Worm (Caenorhabditis elegans) whole organism, early embryonic: Measurements from ENCODE around the gene sds-22.

Experiments used
- B0310.2 ChIP-seq: sonication (generic microtip); optimal IDR thresholded peaks from 2 replicates; lab custom pipeline; 2016; ENCODE audit warnings: mild to moderate bottlenecking, missing genetic modification characterization, missing compliant biosample characterization
- F13C5.2 ChIP-seq: sonication (generic microtip); optimal IDR thresholded peaks from 2 replicates; lab custom pipeline; 2017; ENCODE audit warnings: mild to moderate bottlenecking, missing genetic modification characterization, inconsistent platforms, missing compliant biosample characterization
- aly-1 ChIP-seq: sonication (generic microtip); optimal IDR thresholded peaks from 2 replicates; lab custom pipeline; 2016; ENCODE audit warnings: missing genetic modification characterization, missing compliant biosample characterization
- ama-1 ChIP-seq: fragments of 150-350 bp; optimal IDR thresholded peaks from 2 replicates; lab custom pipeline; 2014
- ceh-13 ChIP-seq: fragments of 200-800 bp; sonication (Bioruptor generic); optimal IDR thresholded peaks from 2 replicates; lab custom pipeline; 2018; ENCODE audit warnings: mild to moderate bottlenecking, missing genetic modification characterization, missing compliant biosample characterization
- ceh-36 ChIP-seq: sonication (generic microtip); optimal IDR thresholded peaks from 2 replicates; lab custom pipeline; 2016; ENCODE audit warnings: missing genetic modification characterization, inconsistent platforms, missing compliant biosample characterization
- ets-7 ChIP-seq: sonication (generic microtip); optimal IDR thresholded peaks from 2 replicates; lab custom pipeline; 2016; ENCODE audit warnings: missing genotype, missing genetic modification characterization, missing compliant biosample characterization
- flt-1 ChIP-seq: fragments of 200-800 bp; sonication (Bioruptor generic); IDR thresholded peaks from 2 replicates; pipeline ENCODE4 v1.3.6; 2022; ENCODE audit warnings: missing genetic modification characterization, missing compliant biosample characterization
- hmbx-1 ChIP-seq: sonication (generic microtip); optimal IDR thresholded peaks from 2 replicates; lab custom pipeline; 2016; ENCODE audit warnings: mild to moderate bottlenecking, missing genetic modification characterization, missing compliant biosample characterization
- hmg-4 ChIP-seq: fragments of 200-800 bp; sonication (Bioruptor generic); optimal IDR thresholded peaks from 2 replicates; lab custom pipeline; 2018; ENCODE audit warnings: mild to moderate bottlenecking, missing genetic modification characterization, missing compliant biosample characterization
- hnd-1 ChIP-seq: sonication (generic microtip); optimal IDR thresholded peaks from 2 replicates; lab custom pipeline; 2016; ENCODE audit warnings: missing genetic modification characterization, missing compliant biosample characterization
- pes-1 ChIP-seq: fragments of 200-800 bp; sonication (Bioruptor generic); IDR thresholded peaks from 2 replicates; pipeline ENCODE4 v1.3.6; 2022; ENCODE audit warnings: missing genetic modification reagents, missing genetic modification characterization, missing compliant biosample characterization
- scrt-1 ChIP-seq: fragments of 200-800 bp; sonication (Bioruptor generic); IDR thresholded peaks from 2 replicates; pipeline ENCODE4 v1.3.6; 2022; ENCODE audit warnings: missing genetic modification characterization, missing compliant biosample characterization
- sea-1 ChIP-seq: fragments of 200-800 bp; sonication (Bioruptor generic); conservative IDR thresholded peaks from 2 replicates; pipeline ENCODE4 v1.3.6; 2022; ENCODE audit warnings: missing genetic modification characterization, missing compliant biosample characterization
- tbx-11 ChIP-seq: fragments of 200-800 bp; sonication (Bioruptor generic); IDR thresholded peaks from 2 replicates; pipeline ENCODE4 v1.3.6; 2022; ENCODE audit warnings: missing genetic modification characterization, missing compliant biosample characterization
- tbx-37 ChIP-seq: fragments of 200-800 bp; sonication (Bioruptor generic); conservative IDR thresholded peaks from 2 replicates; pipeline ENCODE4 v1.3.6; 2022; ENCODE audit warnings: missing genetic modification reagents, missing genetic modification characterization, missing compliant biosample characterization
- tra-4 ChIP-seq: sonication (generic microtip); optimal IDR thresholded peaks from 2 replicates; lab custom pipeline; 2017; ENCODE audit warnings: missing genetic modification characterization, missing compliant biosample characterization

Gene sds-22

DNA sequence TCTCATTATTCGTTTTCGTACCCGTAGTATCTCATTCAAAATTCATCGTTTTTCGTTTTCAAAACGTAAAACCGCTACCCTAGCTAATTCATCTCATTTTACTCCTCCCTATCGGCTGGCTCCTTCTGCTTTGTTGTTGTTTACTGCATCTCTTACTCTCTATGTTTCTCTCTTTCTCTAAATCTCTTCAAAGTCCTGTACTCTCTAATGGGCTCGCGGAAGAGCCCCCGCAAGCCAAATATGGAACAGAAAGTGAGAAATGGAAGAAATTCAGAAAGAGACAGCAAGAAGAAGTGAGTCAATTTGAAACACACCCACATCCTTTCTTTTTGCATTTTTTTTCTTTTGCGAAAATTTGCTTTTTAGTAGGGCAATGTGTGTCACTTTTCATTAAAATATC, 19.5 kb upstream of the sds-22 start:
- TF ChIP-seq B0310.2 (tag; lab: Kevin White, UChicago) (no peak), pes-1 (GFP tag; lab: Robert Waterston, UW) (no peak), scrt-1 (GFP tag; lab: Robert Waterston, UW) (no peak), F13C5.2 (tag; lab: Kevin White, UChicago) (no peak), hmg-4 (GFP tag; lab: Kevin White, UChicago) (no peak), hmbx-1 (tag; lab: Kevin White, UChicago) (no peak), tbx-37 (GFP tag; lab: Robert Waterston, UW) (no peak), ets-7 (tag; lab: Kevin White, UChicago) (no peak), ceh-13 (GFP tag; lab: Kevin White, UChicago) (no peak), flt-1 (GFP tag; lab: Robert Waterston, UW) (no peak), ceh-36 (no peak), aly-1 (tag; lab: Kevin White, UChicago) (no peak), tbx-11 (no peak), sea-1 (GFP tag; lab: Robert Waterston, UW) (no peak), tra-4 (tag; lab: Kevin White, UChicago) (no peak), hnd-1 (tag; lab: Kevin White, UChicago) (no peak), ama-1 (lab: Kevin White, UChicago) (no peak)

DNA sequence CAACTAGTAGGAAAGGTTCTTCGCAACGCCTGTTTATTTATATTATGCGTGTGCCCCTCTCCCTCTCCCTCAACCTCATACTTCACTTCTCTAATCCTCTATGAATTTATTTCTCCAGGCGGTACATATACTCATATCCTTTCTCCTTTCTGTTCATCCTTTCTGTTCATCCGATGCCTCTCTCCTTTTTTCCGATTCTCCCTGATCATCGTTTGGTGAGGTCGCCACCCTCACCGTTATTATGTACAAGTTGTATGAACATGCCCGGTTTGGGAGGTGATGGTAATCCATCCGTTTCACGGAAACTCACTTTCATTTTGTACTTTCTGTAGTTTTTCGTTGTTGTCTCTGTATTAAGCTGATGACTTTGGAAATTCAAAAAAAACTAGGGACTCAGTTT, 18.5 kb upstream of the sds-22 start:
- TF ChIP-seq ets-7 (tag; lab: Kevin White, UChicago) (no peak), tbx-11 (no peak), sea-1 (GFP tag; lab: Robert Waterston, UW) (no peak), scrt-1 (GFP tag; lab: Robert Waterston, UW) (no peak), tbx-37 (GFP tag; lab: Robert Waterston, UW) (no peak), hmg-4 (GFP tag; lab: Kevin White, UChicago) (no peak), F13C5.2 (tag; lab: Kevin White, UChicago) (peak; percentile 18), hmbx-1 (tag; lab: Kevin White, UChicago) (no peak), ceh-36 (no peak)

DNA sequence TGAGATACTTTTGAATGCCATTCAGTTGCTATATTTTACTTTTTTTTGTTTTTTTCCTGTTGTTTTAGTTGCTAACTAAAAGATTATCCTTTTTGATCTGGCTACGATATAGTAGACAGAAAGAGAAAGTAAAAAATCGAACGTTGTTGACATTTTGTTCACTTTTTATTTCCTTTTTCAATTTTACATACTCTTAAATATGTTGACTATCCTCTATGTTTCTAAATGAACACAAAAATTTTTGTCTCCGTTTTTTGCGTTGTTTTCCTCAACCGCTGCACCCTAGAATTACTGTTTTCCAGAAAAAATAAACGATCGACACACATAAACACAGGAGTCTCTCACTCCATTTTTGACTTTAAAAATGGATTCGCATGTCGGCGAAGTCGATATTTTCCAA, 16.1 kb upstream of the sds-22 start, which contains the start of gene klp-3:
Gene klp-3 (plus strand): TSS at position 301 of the 400 bp plus-strand sequence.
- TF ChIP-seq sea-1 (GFP tag; lab: Robert Waterston, UW) (no peak), pes-1 (GFP tag; lab: Robert Waterston, UW) (no peak), aly-1 (tag; lab: Kevin White, UChicago) (no peak), B0310.2 (tag; lab: Kevin White, UChicago) (no peak), flt-1 (GFP tag; lab: Robert Waterston, UW) (no peak), tbx-37 (GFP tag; lab: Robert Waterston, UW) (no peak), ama-1 (lab: Kevin White, UChicago) (no peak), hnd-1 (tag; lab: Kevin White, UChicago) (no peak), F13C5.2 (tag; lab: Kevin White, UChicago) (no peak), hmbx-1 (tag; lab: Kevin White, UChicago) (no peak), scrt-1 (GFP tag; lab: Robert Waterston, UW) (no peak)

DNA sequence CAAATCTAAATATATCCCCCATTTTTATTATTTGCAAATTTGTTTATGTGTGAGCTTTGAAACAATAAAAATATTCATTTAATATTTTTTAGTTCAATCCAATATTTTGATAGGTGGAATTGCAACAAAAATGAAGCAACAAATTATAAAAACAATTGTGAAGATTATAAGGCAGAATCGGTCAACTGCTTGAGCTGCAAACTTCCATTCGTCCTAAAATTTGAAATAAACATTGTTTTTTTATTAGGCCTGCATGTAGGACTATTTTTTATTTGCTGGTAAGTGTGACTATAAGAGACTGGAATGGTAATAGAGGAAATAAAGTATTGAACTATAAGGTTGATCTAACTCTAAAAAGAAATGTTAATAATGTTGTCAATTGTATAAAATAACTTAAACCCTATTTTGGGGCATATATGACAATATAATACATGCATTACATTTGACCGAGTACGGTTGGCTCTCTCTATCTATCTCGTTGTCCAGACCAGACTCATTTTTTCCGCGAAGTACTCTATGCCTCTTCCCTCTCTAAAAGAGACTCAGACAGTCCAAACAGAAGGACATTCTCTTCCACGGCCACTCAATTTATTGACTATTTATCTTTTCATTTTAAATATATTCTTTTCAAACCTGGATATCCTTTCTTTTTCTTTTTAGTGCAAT, 12.5 kb upstream of the sds-22 start, which contains the start of gene T09A5.4:
Gene T09A5.4 (plus strand): TSS at position 616 of the 666 bp plus-strand sequence.
- no peak for TF ChIP-seq hnd-1 (tag; lab: Kevin White, UChicago)
- TF ChIP-seq B0310.2 (tag; lab: Kevin White, UChicago), result no peak
- no peak for TF ChIP-seq F13C5.2 (tag; lab: Kevin White, UChicago)
- no peak for TF ChIP-seq ets-7 (tag; lab: Kevin White, UChicago)
- TF ChIP-seq pes-1 (GFP tag; lab: Robert Waterston, UW), result no peak
- no peak for TF ChIP-seq sea-1 (GFP tag; lab: Robert Waterston, UW)
- TF ChIP-seq hmbx-1 (tag; lab: Kevin White, UChicago), result no peak
- no peak for TF ChIP-seq ama-1 (lab: Kevin White, UChicago)
- TF ChIP-seq ceh-36, result no peak
- TF ChIP-seq aly-1 (tag; lab: Kevin White, UChicago), result no peak

DNA sequence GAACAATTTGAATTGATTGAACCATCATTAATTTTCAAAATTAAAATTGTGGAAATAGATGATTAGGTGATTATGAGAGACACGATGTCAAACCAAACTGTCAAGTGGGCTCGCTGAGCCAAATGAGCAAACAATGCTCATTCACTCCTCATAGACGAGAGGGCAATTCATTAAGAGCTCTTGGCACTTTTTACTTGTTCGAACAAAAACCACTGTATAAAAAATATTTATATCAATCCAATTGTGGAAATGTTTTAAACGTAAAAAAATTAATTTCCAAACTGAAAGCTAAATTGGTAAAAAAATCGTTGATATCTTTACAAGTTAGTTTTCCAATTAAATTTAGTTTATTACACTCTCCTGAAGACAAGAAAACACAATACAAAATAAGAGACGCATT, 8.5 kb upstream of the sds-22 start, which contains the start of gene acr-7:
Gene acr-7 (minus strand): TSS at position 101 of the 400 bp plus-strand sequence.
- TF ChIP-seq tbx-37 (GFP tag; lab: Robert Waterston, UW) (no peak), flt-1 (GFP tag; lab: Robert Waterston, UW) (no peak), ceh-36 (no peak), hmg-4 (GFP tag; lab: Kevin White, UChicago) (no peak), ceh-13 (GFP tag; lab: Kevin White, UChicago) (no peak), sea-1 (GFP tag; lab: Robert Waterston, UW) (no peak), B0310.2 (tag; lab: Kevin White, UChicago) (no peak), tbx-11 (no peak), hmbx-1 (tag; lab: Kevin White, UChicago) (no peak)

DNA sequence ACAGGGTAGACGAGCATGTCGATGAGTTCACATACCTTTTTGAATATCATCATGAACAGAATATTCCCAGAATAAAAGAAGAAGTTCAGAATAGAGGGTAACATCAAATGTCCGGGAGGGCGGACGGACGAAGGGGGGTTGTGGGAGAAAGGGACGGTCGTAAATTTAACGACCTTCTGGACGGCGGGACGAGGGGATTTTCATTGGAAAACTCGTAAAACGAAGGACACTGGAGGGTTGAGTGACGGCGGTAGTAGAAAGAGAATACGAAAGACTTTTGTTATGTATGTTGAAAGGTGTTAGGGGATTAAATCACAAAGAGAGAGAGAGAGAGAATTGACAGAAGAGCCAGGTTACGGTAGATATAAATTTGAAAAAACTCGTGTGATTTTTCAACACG, 7.6 kb upstream of the sds-22 start:
- TF ChIP-seq hmbx-1 (tag; lab: Kevin White, UChicago), result no peak
- no peak for TF ChIP-seq hmg-4 (GFP tag; lab: Kevin White, UChicago)
- TF ChIP-seq ets-7 (tag; lab: Kevin White, UChicago), result no peak
- TF ChIP-seq ama-1 (lab: Kevin White, UChicago), result no peak
- no peak for TF ChIP-seq B0310.2 (tag; lab: Kevin White, UChicago)
- TF ChIP-seq tra-4 (tag; lab: Kevin White, UChicago), result no peak
- no peak for TF ChIP-seq ceh-36
- no peak for TF ChIP-seq scrt-1 (GFP tag; lab: Robert Waterston, UW)
- TF ChIP-seq tbx-11, result no peak
- TF ChIP-seq ceh-13 (GFP tag; lab: Kevin White, UChicago), result no peak
- TF ChIP-seq flt-1 (GFP tag; lab: Robert Waterston, UW), result no peak
- TF ChIP-seq sea-1 (GFP tag; lab: Robert Waterston, UW), result no peak
- no peak for TF ChIP-seq hnd-1 (tag; lab: Kevin White, UChicago)
- no peak for TF ChIP-seq aly-1 (tag; lab: Kevin White, UChicago)
- TF ChIP-seq pes-1 (GFP tag; lab: Robert Waterston, UW), result no peak
- TF ChIP-seq tbx-37 (GFP tag; lab: Robert Waterston, UW), result no peak
- TF ChIP-seq F13C5.2 (tag; lab: Kevin White, UChicago), result no peak
